Fruit fly (Drosophila melanogaster) S2 (cell line): ENCODE data around the gene CG43090.

Source experiments
- CG8478 ChIP-seq: fragments of >200 bp; optimal IDR thresholded peaks from 2 replicates; lab custom pipeline; 2018
- CTCF ChIP-seq, 2 experiments: fragments of >200 bp; optimal IDR thresholded peaks; 2 replicates each; lab custom pipeline; 2018

DNA sequence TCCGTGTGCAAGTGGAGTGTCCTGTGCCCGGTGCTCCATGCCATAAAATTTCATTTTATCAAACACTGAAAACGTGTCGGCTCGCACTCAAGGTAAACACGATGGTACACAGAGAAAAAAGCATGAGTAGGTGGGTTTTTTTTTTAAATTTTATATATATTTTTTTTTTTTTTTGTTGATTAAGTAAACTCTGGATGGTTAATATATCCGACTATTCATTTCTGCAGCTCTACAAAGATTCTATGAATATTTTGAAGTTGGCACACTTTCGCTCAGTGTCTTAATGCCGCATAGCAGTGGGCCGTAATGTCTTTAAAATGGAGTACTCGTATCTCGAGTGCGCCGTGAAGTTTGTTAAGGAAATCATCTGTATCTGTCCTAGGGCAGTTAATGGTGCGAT lies 47.8 kb downstream of the CG43090 start:
- TF ChIP-seq CG8478 (lab: Kevin White, UChicago) = no peak
- no peak for TF ChIP-seq CTCF (optimal IDR thresholded peaks at IDR 0.05; lab: Kevin White, UChicago)
